Fruit fly (Drosophila melanogaster): ENCODE data around the gene JMJD5.

Gene JMJD5

dm6 chr3L:817708-818107 is 23.5 kb downstream of the JMJD5 start:
- TF ChIP-seq CG32264 (GFP tag; optimal IDR thresholded peaks at IDR 0.05) (no peak), lola (GFP tag; optimal IDR thresholded peaks at IDR 0.05) (no peak), Hr83 (GFP tag; optimal IDR thresholded peaks at IDR 0.05; ENCODE audit: poor library complexity, severe bottlenecking) (no peak), fru (GFP tag; optimal IDR thresholded peaks at IDR 0.05) (peak; percentile 68), CrebA (GFP tag; optimal IDR thresholded peaks at IDR 0.05; ENCODE audit: borderline replicate concordance) (no peak), HLH106 (tag; optimal IDR thresholded peaks at IDR 0.05) (peak; percentile 61), GATAd (GFP tag; optimal IDR thresholded peaks at IDR 0.05) (no peak), Dfd (GFP tag; optimal IDR thresholded peaks at IDR 0.05) (no peak), brk (GFP tag; optimal IDR thresholded peaks at IDR 0.05) (peak; percentile 63), Rel (GFP tag; optimal IDR thresholded peaks at IDR 0.05) (no peak), Rel (tag; optimal IDR thresholded peaks at IDR 0.05) (no peak), pan (optimal IDR thresholded peaks at IDR 0.05) (no peak), psq (GFP tag; optimal IDR thresholded peaks at IDR 0.05) (peak; percentile 44), rgr (GFP tag; optimal IDR thresholded peaks at IDR 0.05) (peak; percentile 62), sage (GFP tag; optimal IDR thresholded peaks at IDR 0.05) (peak; percentile 37), br (GFP tag; optimal IDR thresholded peaks at IDR 0.05) (peak; percentile 63), N (GFP tag; optimal IDR thresholded peaks at IDR 0.05) (no peak), Hnf4 (GFP tag; optimal IDR thresholded peaks at IDR 0.05) (peak; percentile 55), OdsH (GFP tag; optimal IDR thresholded peaks at IDR 0.05) (peak; percentile 63), CG9705 (GFP tag; optimal IDR thresholded peaks at IDR 0.05) (no peak), dmrt93B (GFP tag; optimal IDR thresholded peaks at IDR 0.05) (no peak), Myc (optimal IDR thresholded peaks at IDR 0.05) (no peak), Mio (GFP tag; optimal IDR thresholded peaks at IDR 0.05) (no peak), dsf (GFP tag; optimal IDR thresholded peaks at IDR 0.05; ENCODE audit: borderline replicate concordance) (no peak), h (GFP tag; optimal IDR thresholded peaks at IDR 0.05) (peak; percentile 66), woc (GFP tag; optimal IDR thresholded peaks at IDR 0.05) (peak; percentile 44), tai (GFP tag; optimal IDR thresholded peaks at IDR 0.05) (peak; percentile 56), sv (GFP tag; optimal IDR thresholded peaks at IDR 0.05) (no peak), Dif (GFP tag; optimal IDR thresholded peaks at IDR 0.05; ENCODE audit: partially characterized antibody) (no peak), Jra (GFP tag; optimal IDR thresholded peaks at IDR 0.05) (no peak), Sp1 (GFP tag; optimal IDR thresholded peaks at IDR 0.05) (peak; percentile 43), Hr78 (GFP tag; optimal IDR thresholded peaks at IDR 0.05) (no peak), foxo (GFP tag; optimal IDR thresholded peaks at IDR 0.05) (peak in 1 of 2 experiments; percentile 43), Abd-B (GFP tag; optimal IDR thresholded peaks at IDR 0.05) (no peak), dl (GFP tag; optimal IDR thresholded peaks at IDR 0.05; ENCODE audit: insufficient read depth in 1 of 2, partially characterized antibody in 2 of 2) (no peak), usp (GFP tag; optimal IDR thresholded peaks at IDR 0.05) (no peak), ey (GFP tag; optimal IDR thresholded peaks at IDR 0.05) (peak; percentile 61), jim (GFP tag; optimal IDR thresholded peaks at IDR 0.05) (no peak), Vsx2 (GFP tag; optimal IDR thresholded peaks at IDR 0.05; ENCODE audit: partially characterized antibody) (no peak)

DNA sequence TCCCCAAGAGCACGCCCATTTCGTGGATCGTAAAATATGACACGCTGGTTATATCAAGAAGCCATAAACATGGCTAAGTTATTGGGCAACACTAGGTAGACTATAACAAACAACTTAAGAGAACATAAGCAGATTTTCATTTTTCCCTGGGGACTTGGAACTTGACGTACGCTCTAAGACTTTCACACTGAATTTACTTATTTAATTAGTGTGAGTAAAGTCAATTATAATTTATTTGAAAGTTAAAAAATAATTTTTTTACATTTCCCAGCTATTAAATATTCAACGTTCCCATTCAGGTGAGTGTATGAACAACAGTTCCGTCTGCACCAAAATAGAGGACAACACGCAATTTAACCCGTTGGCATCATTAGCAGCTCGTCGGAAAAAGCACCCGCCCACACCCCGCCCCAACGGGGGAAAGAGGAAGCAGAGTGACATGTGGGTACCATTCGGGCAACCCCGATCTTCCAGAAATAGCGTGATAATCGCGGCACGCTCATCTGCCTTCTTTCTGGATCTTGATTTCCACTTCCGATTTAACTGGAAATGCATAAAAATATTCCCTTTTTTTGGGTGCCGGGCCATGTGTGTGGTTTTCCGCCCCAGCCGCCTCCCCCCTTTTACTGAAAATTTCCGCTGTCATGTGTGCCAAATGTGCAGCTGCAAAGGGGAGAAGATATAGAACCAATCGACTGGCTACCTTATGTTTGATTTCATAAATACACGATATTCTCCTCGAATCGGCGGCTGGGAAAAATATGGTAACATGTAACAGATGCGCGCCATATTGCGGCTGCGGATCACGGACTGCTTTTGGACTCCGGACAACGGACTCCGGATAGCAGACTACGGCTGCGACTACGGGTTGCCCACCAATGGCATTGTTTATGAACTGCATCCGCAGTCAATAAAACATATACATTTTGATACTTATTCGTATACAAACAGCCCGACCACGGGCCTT is 25.6 kb downstream of the JMJD5 start:
- TF ChIP-seq Abd-B (GFP tag; optimal IDR thresholded peaks at IDR 0.05) = no peak
- no peak for TF ChIP-seq rgr (GFP tag; optimal IDR thresholded peaks at IDR 0.05)
- no peak for TF ChIP-seq Mio (GFP tag; optimal IDR thresholded peaks at IDR 0.05)
- no peak for TF ChIP-seq brk (GFP tag; optimal IDR thresholded peaks at IDR 0.05)
- no peak for TF ChIP-seq Rel (GFP tag; optimal IDR thresholded peaks at IDR 0.05)
- no peak for TF ChIP-seq Rel (tag; optimal IDR thresholded peaks at IDR 0.05)
- no peak for TF ChIP-seq Hr83 (GFP tag; optimal IDR thresholded peaks at IDR 0.05; ENCODE audit: poor library complexity, severe bottlenecking)

Data from whole organism, wandering third instar larva.